Fruit fly (Drosophila melanogaster) whole organism, prepupa: ENCODE measurements around the gene CG9922.

ENCODE experiments used
- CG10631 ChIP-seq: fragments of 200-800 bp; sonication (Bioruptor generic); optimal IDR thresholded peaks from 2 replicates; lab custom pipeline; 2016; ENCODE audit warnings: missing biosample characterization, missing genetic modification characterization
- CG10669 ChIP-seq: fragments of 200-800 bp; sonication (Bioruptor generic); optimal IDR thresholded peaks from 3 replicates; lab custom pipeline; 2018; ENCODE audit warnings: missing biosample characterization, mild to moderate bottlenecking, missing genetic modification characterization, moderate library complexity
- CG11294 ChIP-seq: fragments of 200-800 bp; sonication (Bioruptor generic); IDR thresholded peaks from 2 replicates; pipeline ENCODE4 v1.3.6; 2022; ENCODE audit warnings: missing biosample characterization, missing genetic modification characterization
- CG11762 ChIP-seq: fragments of 200-800 bp; sonication (Bioruptor generic); optimal IDR thresholded peaks from 3 replicates; lab custom pipeline; 2016; ENCODE audit warnings: missing biosample characterization, missing genetic modification characterization; ENCODE audit not compliant: insufficient read depth
- CG1621 ChIP-seq: fragments of 200-800 bp; sonication (Bioruptor generic); optimal IDR thresholded peaks from 3 replicates; lab custom pipeline; 2018; ENCODE audit warnings: missing biosample characterization, mild to moderate bottlenecking, missing genetic modification characterization
- CG16779 ChIP-seq: fragments of 200-800 bp; sonication (Bioruptor generic); optimal IDR thresholded peaks from 3 replicates; lab custom pipeline; 2017; ENCODE audit warnings: missing biosample characterization, mild to moderate bottlenecking, missing genetic modification characterization
- CG31627 ChIP-seq: fragments of 200-800 bp; sonication (Bioruptor generic); optimal IDR thresholded peaks from 3 replicates; lab custom pipeline; 2016; ENCODE audit warnings: missing biosample characterization, missing genetic modification characterization
- CG32006 ChIP-seq: fragments of 200-800 bp; sonication (Bioruptor generic); optimal IDR thresholded peaks from 3 replicates; lab custom pipeline; 2017; ENCODE audit warnings: missing biosample characterization, mild to moderate bottlenecking, missing genetic modification characterization
- CG34406 ChIP-seq: fragments of 200-800 bp; sonication (Bioruptor generic); optimal IDR thresholded peaks from 3 replicates; lab custom pipeline; 2016; ENCODE audit warnings: missing biosample characterization, missing genetic modification characterization
- CG4318 ChIP-seq: fragments of 200-800 bp; sonication (Bioruptor generic); optimal IDR thresholded peaks from 3 replicates; lab custom pipeline; 2017; ENCODE audit warnings: missing biosample characterization, mild to moderate bottlenecking, missing genetic modification characterization
- CG6163 ChIP-seq: fragments of 200-800 bp; sonication (Bioruptor generic); IDR thresholded peaks from 3 replicates; pipeline ENCODE4 v1.3.6; 2022; ENCODE audit warnings: missing biosample characterization, missing genetic modification characterization
- CG6854 ChIP-seq: fragments of 200-800 bp; sonication (Bioruptor generic); optimal IDR thresholded peaks from 2 replicates; lab custom pipeline; 2017; ENCODE audit warnings: missing biosample characterization, mild to moderate bottlenecking, missing genetic modification characterization
- CG7368 ChIP-seq: fragments of 200-800 bp; sonication (Bioruptor generic); optimal IDR thresholded peaks from 3 replicates; lab custom pipeline; 2016; ENCODE audit warnings: missing biosample characterization, missing genetic modification characterization
- CG8319 ChIP-seq: fragments of 200-800 bp; sonication (Bioruptor generic); optimal IDR thresholded peaks from 3 replicates; lab custom pipeline; 2016; ENCODE audit warnings: missing biosample characterization, missing genetic modification characterization
- CG8632 ChIP-seq: fragments of 200-800 bp; sonication (Bioruptor generic); optimal IDR thresholded peaks from 3 replicates; lab custom pipeline; 2016; ENCODE audit warnings: missing biosample characterization, missing genetic modification characterization
- Eip75B ChIP-seq: fragments of 200-800 bp; sonication (Bioruptor generic); optimal IDR thresholded peaks from 3 replicates; lab custom pipeline; 2016; ENCODE audit warnings: missing biosample characterization, missing genetic modification characterization
- Eip93F ChIP-seq: fragments of 200-800 bp; sonication (Bioruptor generic); optimal IDR thresholded peaks from 2 replicates; lab custom pipeline; 2016; ENCODE audit warnings: missing biosample characterization, mild to moderate bottlenecking, missing genetic modification characterization
- Ets21C ChIP-seq: fragments of 200-800 bp; sonication (Bioruptor generic); optimal IDR thresholded peaks from 3 replicates; lab custom pipeline; 2016; ENCODE audit warnings: missing biosample characterization, missing genetic modification characterization
- Ets96B ChIP-seq: fragments of 200-800 bp; optimal IDR thresholded peaks from 2 replicates; lab custom pipeline; 2019; ENCODE audit warnings: missing biosample characterization, mild to moderate bottlenecking, missing genetic modification characterization, moderate library complexity
- Hr38 ChIP-seq: sonication (Bioruptor generic); optimal IDR thresholded peaks from 2 replicates; lab custom pipeline; 2016; ENCODE audit warnings: missing biosample characterization, missing genetic modification characterization
- Hr39 ChIP-seq: fragments of 200-800 bp; sonication (Bioruptor generic); optimal IDR thresholded peaks from 2 replicates; lab custom pipeline; 2016; ENCODE audit warnings: missing biosample characterization, missing genetic modification characterization
- Lpt ChIP-seq: fragments of 200-800 bp; sonication (Bioruptor generic); optimal IDR thresholded peaks from 3 replicates; lab custom pipeline; 2016; ENCODE audit warnings: missing biosample characterization, missing genetic modification characterization
- OdsH ChIP-seq: fragments of 200-800 bp; sonication (Bioruptor generic); optimal IDR thresholded peaks from 3 replicates; lab custom pipeline; 2016; ENCODE audit warnings: missing biosample characterization, missing genetic modification characterization
- Smox ChIP-seq: fragments of 200-800 bp; sonication (Bioruptor generic); optimal IDR thresholded peaks from 3 replicates; lab custom pipeline; 2016; ENCODE audit warnings: missing biosample characterization, missing genetic modification characterization
- Sox102F ChIP-seq: fragments of 200-800 bp; sonication (Bioruptor generic); optimal IDR thresholded peaks from 2 replicates; lab custom pipeline; 2016; ENCODE audit warnings: missing biosample characterization, mild to moderate bottlenecking, missing genetic modification characterization
- Sox15 ChIP-seq: fragments of 200-800 bp; sonication (Bioruptor generic); optimal IDR thresholded peaks from 3 replicates; lab custom pipeline; 2016; ENCODE audit warnings: missing biosample characterization, missing genetic modification characterization
- achi ChIP-seq: fragments of 200-800 bp; sonication (Bioruptor generic); optimal IDR thresholded peaks from 3 replicates; lab custom pipeline; 2016; ENCODE audit warnings: missing biosample characterization, missing genetic modification characterization
- cyc ChIP-seq: fragments of 200-800 bp; sonication (Bioruptor generic); optimal IDR thresholded peaks from 3 replicates; lab custom pipeline; 2016; ENCODE audit warnings: missing biosample characterization, missing genetic modification characterization
- dac ChIP-seq: fragments of 200-800 bp; sonication (Bioruptor generic); optimal IDR thresholded peaks from 2 replicates; lab custom pipeline; 2017; ENCODE audit warnings: missing biosample characterization, mild to moderate bottlenecking, missing genetic modification characterization
- dsx ChIP-seq: fragments of 200-800 bp; optimal IDR thresholded peaks from 3 replicates; lab custom pipeline; 2019; ENCODE audit warnings: missing biosample characterization, mild to moderate bottlenecking, missing genetic modification characterization, moderate library complexity; ENCODE audit not compliant: poor library complexity, severe bottlenecking
- esn ChIP-seq: fragments of 200-800 bp; sonication (Bioruptor generic); optimal IDR thresholded peaks from 2 replicates; lab custom pipeline; 2016; ENCODE audit warnings: missing biosample characterization, mild to moderate bottlenecking, missing genetic modification characterization, moderate library complexity
- fd59A ChIP-seq: fragments of 200-800 bp; sonication (Bioruptor generic); optimal IDR thresholded peaks from 2 replicates; lab custom pipeline; 2017; ENCODE audit warnings: missing biosample characterization, mild to moderate bottlenecking, missing genetic modification characterization, missing genetic modification reagents
- lz ChIP-seq: fragments of 200-800 bp; sonication (Bioruptor generic); optimal IDR thresholded peaks from 3 replicates; lab custom pipeline; 2016; ENCODE audit warnings: missing biosample characterization, missing genetic modification characterization
- net ChIP-seq: fragments of 200-800 bp; sonication (Bioruptor generic); optimal IDR thresholded peaks from 3 replicates; lab custom pipeline; 2016; ENCODE audit warnings: missing biosample characterization, missing genetic modification characterization
- pdm3 ChIP-seq: fragments of 200-800 bp; sonication (Bioruptor generic); optimal IDR thresholded peaks from 3 replicates; lab custom pipeline; 2016; ENCODE audit warnings: missing biosample characterization, missing genetic modification characterization
- salr ChIP-seq, 2 experiments: fragments of 200-800 bp; sonication (Bioruptor generic); optimal IDR thresholded peaks; 3 replicates each; lab custom pipeline; 2016 to 2018; ENCODE audit warnings: missing biosample characterization in 2 of 2, missing genetic modification characterization in 2 of 2, mild to moderate bottlenecking in 1 of 2
- spab ChIP-seq: fragments of 200-800 bp; sonication (Bioruptor generic); optimal IDR thresholded peaks from 2 replicates; lab custom pipeline; 2017; ENCODE audit warnings: missing biosample characterization, mild to moderate bottlenecking, missing genetic modification characterization, missing genetic modification reagents
- ss ChIP-seq, 2 experiments: fragments of 200-800 bp; sonication (Bioruptor generic); optimal IDR thresholded peaks; 2 replicates in 1 of 2; 3 replicates in 1 of 2; lab custom pipeline; 2017 to 2018; ENCODE audit warnings: mild to moderate bottlenecking in 2 of 2, missing biosample characterization in 2 of 2, missing genetic modification characterization in 2 of 2, moderate library complexity in 1 of 2
- svp ChIP-seq: fragments of 200-800 bp; sonication (Bioruptor generic); peaks from one replicate; lab custom pipeline; 2016; ENCODE audit warnings: missing biosample characterization, missing genetic modification characterization
- vri ChIP-seq: fragments of 200-800 bp; sonication (Bioruptor generic); optimal IDR thresholded peaks from 3 replicates; lab custom pipeline; 2016; ENCODE audit warnings: missing biosample characterization, mild to moderate bottlenecking, missing genetic modification characterization

The CG9922 gene

DNA sequence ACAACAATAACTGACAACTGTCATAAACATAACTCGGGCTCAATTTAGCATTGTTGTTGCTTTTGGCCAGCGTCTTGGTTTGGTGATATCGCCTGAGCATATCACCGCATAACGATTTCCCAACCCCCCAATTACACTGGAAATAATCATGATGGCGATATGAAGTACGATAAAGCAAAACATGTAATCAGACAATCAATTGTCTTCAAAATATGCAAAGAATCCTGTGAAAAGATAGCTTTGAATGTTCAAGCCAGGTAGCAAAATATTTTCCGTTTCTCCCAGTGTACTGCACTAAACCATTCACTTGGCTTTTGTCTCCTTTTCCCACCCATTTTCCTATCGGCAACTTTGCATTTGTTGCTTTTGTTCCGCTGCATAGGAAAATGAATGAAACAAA, 36.7 kb downstream of the CG9922 start (continued):
- TF ChIP-seq Hr38 (GFP tag; lab: Kevin White, UChicago) (peak; percentile 40), achi (GFP tag; lab: Kevin White, UChicago) (peak; percentile 62), CG16779 (tag; lab: Kevin White, UChicago) (peak; percentile 26), ss (GFP tag; optimal IDR thresholded peaks at IDR 0.05; lab: Kevin White, UChicago) (no peak), svp (GFP tag; lab: Kevin White, UChicago) (no peak), CG31627 (no peak), CG6854 (no peak), Lpt (peak; percentile 92), CG1621 (tag; lab: Kevin White, UChicago) (no peak), Ets96B (no peak), spab (GFP tag; lab: Kevin White, UChicago) (no peak), dac (GFP tag; lab: Kevin White, UChicago) (peak; percentile 86), CG6163 (GFP tag; lab: Robert Waterston, UW) (peak; percentile 89), Hr39 (no peak), CG4318 (peak; percentile 81), CG11762 (GFP tag; lab: Kevin White, UChicago) (peak; percentile 62), fd59A (GFP tag; lab: Kevin White, UChicago) (no peak), dsx (no peak), salr (GFP tag; optimal IDR thresholded peaks at IDR 0.05; lab: Kevin White, UChicago) (peak in 1 of 2 experiments; percentile 61), CG32006 (peak; percentile 89), CG10631 (GFP tag; lab: Kevin White, UChicago) (peak; percentile 48), lz (GFP tag; lab: Kevin White, UChicago) (peak; percentile 36), pdm3 (GFP tag; lab: Kevin White, UChicago) (peak; percentile 60), OdsH (GFP tag; lab: Kevin White, UChicago) (peak; percentile 63), Eip75B (peak; percentile 4), Sox15 (no peak), CG8319 (GFP tag; lab: Kevin White, UChicago) (peak; percentile 42), CG8632 (GFP tag; lab: Kevin White, UChicago) (no peak), Eip93F (GFP tag; lab: Kevin White, UChicago) (no peak), Sox102F (GFP tag; lab: Kevin White, UChicago) (no peak), Ets21C (GFP tag; lab: Kevin White, UChicago) (no peak), CG34406 (GFP tag; lab: Kevin White, UChicago) (no peak), CG11294 (GFP tag; lab: Robert Waterston, UW) (peak; percentile 65; the same call in 1 of the 2 replicates), esn (GFP tag; lab: Kevin White, UChicago) (no peak), CG7368 (GFP tag; lab: Kevin White, UChicago) (peak; percentile 58), CG10669 (GFP tag; lab: Kevin White, UChicago) (peak; percentile 25)
- TF ChIP-seq, all 60 proteins: peak for 32

DNA sequence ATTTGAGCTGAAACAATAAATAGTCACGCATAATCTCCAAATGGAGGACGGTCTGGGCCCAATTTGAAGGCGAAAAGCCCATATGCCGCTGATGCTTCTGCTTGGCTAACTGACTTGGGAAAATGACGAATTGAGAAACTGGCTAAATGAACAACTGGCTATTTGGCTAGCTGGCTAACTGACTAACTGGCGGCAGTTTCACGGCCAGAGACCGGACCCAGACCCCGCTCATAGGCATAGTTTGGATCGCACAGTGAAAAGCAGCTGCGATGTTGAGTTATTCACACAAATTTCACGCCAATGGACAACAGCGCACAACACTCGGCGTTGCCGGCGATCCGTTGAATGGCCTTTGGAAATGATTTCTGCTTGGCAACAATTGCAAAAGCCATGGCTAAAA, 37.6 kb downstream of the CG9922 start:
- TF ChIP-seq net (GFP tag; lab: Kevin White, UChicago) (no peak), CG7368 (GFP tag; lab: Kevin White, UChicago) (no peak), cyc (GFP tag; lab: Kevin White, UChicago) (no peak), lz (GFP tag; lab: Kevin White, UChicago) (no peak), CG11294 (GFP tag; lab: Robert Waterston, UW) (no peak), vri (GFP tag; lab: Kevin White, UChicago) (no peak), Eip93F (GFP tag; lab: Kevin White, UChicago) (no peak), Smox (no peak), CG16779 (tag; lab: Kevin White, UChicago) (no peak)
